Worm (Caenorhabditis elegans): ENCODE data around the gene cpr-5.
A peak's percentile ranks its signal among the peaks of the same experiment; 100 is the strongest.

- TF ChIP-seq flt-1 (GFP tag; IDR thresholded peaks at IDR 0.05) (0 out of 2 replicates have a peak, but pooled peaks have one; percentile 26), klf-2 (GFP tag; conservative IDR thresholded peaks at IDR 0.05) (no peak), med-1 (GFP tag; optimal IDR thresholded peaks at IDR 0.05; ENCODE audit: insufficient read depth) (no peak), ref-1 (GFP tag; conservative IDR thresholded peaks at IDR 0.05) (no peak), T22C8.4 (GFP tag; IDR thresholded peaks at IDR 0.05) (no peak), ztf-23 (GFP tag; IDR thresholded peaks at IDR 0.05) (peak; percentile 55; the same call in 1 of the 2 replicates), cog-1 (tag; optimal IDR thresholded peaks at IDR 0.05) (no peak), ztf-29 (GFP tag; IDR thresholded peaks at IDR 0.05) (no peak), tab-1 (GFP tag; IDR thresholded peaks at IDR 0.05) (no peak)
Measured at ce11 chrV:1153925-1154324, 20.1 kb upstream of the cpr-5 start.
